Worm (Caenorhabditis elegans): ENCODE measurements around the gene F58D2.3.

Gene F58D2.3

DNA sequence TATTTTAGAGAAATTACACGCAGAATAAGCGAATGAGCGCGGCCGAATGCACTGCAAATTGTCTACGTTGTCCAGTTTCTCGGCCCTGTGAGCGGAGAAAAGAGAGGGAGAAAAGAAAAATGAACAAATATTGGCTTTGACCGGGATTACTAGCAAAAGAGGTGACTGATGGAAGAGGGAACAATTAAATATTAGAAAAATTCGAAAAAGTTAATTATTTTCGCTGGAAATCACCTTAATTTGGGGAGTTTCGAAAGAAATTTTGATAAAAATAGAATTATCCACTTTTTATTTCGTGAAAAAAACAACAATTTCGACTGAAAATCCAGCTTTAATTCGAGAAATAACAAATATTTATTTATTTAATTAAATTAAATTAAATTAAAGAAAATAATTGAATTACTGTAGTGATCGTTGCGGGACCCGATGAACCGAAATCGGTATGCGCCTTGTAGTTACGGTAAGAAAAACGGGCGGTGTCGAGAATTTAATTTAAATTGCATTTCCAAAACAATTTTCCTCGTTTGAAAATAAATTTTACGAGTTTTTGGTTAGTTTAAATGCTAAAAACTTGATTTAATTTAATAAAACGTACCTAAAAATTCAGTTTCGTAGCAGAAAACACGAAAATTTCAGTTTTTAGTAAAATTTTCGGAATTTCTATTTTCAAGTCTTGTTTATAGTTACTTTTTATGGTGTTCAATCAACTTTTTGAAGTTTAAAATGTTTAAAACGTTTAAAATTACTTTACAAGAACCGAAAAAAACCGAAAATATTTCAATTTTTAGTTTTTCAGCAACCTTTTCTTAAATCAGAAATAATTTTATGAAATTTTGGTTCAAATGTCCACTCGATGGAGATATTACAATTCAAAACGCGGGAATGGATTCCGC lies 26.0 kb downstream of the F58D2.3 start, which contains the start of the genes crld-1 and msh-5:
TSS of gene crld-1 (minus strand) at position 51 of the 893 bp plus-strand sequence.
TSS of gene msh-5 (plus strand) at position 843 of the 893 bp plus-strand sequence.
- no peak for TF ChIP-seq nhr-67 (tag; optimal IDR thresholded peaks at IDR 0.05)
- peak; percentile 25 for TF ChIP-seq hmg-11 (tag; optimal IDR thresholded peaks at IDR 0.05)
- TF ChIP-seq unc-39 (tag; optimal IDR thresholded peaks at IDR 0.05), result no peak

DNA sequence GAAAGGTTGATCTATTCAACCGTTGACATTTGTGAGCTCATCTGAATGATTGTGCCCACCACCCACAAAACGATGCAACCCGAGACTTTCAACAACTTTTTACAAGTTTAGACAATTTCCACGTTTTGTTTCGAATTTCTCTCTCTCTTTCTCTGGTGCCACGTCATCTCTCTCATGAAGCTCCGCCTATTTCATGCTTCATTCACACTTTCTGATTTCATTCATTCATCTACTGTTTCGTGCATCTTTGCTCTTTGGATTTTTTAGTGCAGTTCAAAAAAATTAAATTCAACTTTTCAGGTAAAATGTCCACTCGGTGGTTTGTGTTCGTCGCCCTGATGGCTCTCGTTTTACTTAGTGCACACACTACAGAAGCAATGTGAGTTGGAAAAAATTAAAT lies 31.3 kb downstream of the F58D2.3 start, which contains the start of gene nlp-79:
TSS of gene nlp-79 (plus strand) at position 301 of the 400 bp plus-strand sequence.
- TF ChIP-seq pha-4 (tag; optimal IDR thresholded peaks at IDR 0.05) (no peak), nhr-23 (tag; optimal IDR thresholded peaks at IDR 0.05) (no peak), nhr-43 (tag; optimal IDR thresholded peaks at IDR 0.05; ENCODE audit: poor library complexity, severe bottlenecking) (no peak), nhr-28 (tag; optimal IDR thresholded peaks at IDR 0.05) (no peak), fos-1 (tag; optimal IDR thresholded peaks at IDR 0.05) (no peak), nhr-237 (tag; optimal IDR thresholded peaks at IDR 0.05) (no peak), nhr-12 (tag; optimal IDR thresholded peaks at IDR 0.05) (no peak), nhr-77 (tag; optimal IDR thresholded peaks at IDR 0.05) (no peak), unc-39 (tag; optimal IDR thresholded peaks at IDR 0.05) (no peak), nhr-76 (tag; optimal IDR thresholded peaks at IDR 0.05) (no peak), nfya-1 (tag; optimal IDR thresholded peaks at IDR 0.05; ENCODE audit: insufficient read depth) (no peak)

DNA sequence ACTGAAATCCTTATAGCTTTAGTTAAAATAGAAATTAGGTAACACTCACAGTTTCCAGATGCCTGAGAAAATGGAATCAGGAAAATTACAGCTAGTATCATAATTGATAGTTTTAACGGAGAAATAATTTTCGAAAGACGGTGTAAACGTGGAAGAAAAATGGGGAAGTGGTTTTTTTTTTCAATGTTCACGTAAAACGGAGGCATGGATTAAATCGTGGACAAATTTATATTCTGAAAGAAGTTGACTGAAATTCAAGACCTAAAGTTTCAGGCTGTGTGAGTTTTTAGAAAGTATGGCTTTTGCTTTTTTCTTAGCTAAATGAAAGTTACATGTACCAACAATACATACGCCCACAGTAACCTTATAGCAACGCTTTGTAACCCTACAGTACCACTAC lies 38.4 kb downstream of the F58D2.3 start, which contains the start of gene spe-43:
TSS of gene spe-43 (minus strand) at position 101 of the 400 bp plus-strand sequence.
- TF ChIP-seq mml-1 (tag; optimal IDR thresholded peaks at IDR 0.05) (no peak), ceh-28 (tag; optimal IDR thresholded peaks at IDR 0.05) (no peak), zag-1 (tag; optimal IDR thresholded peaks at IDR 0.05) (no peak), ceh-82 (tag; optimal IDR thresholded peaks at IDR 0.05) (no peak), nfya-1 (tag; optimal IDR thresholded peaks at IDR 0.05; ENCODE audit: insufficient read depth) (no peak), nhr-12 (tag; optimal IDR thresholded peaks at IDR 0.05) (no peak), unc-39 (tag; optimal IDR thresholded peaks at IDR 0.05) (no peak), fkh-10 (GFP tag; optimal IDR thresholded peaks at IDR 0.05) (no peak), nhr-67 (tag; optimal IDR thresholded peaks at IDR 0.05) (no peak), tbx-2 (tag; optimal IDR thresholded peaks at IDR 0.05) (no peak), hmg-11 (tag; optimal IDR thresholded peaks at IDR 0.05) (no peak), jun-1 (tag; optimal IDR thresholded peaks at IDR 0.05) (no peak), lin-39 (tag; optimal IDR thresholded peaks at IDR 0.05) (no peak), nhr-25 (tag; optimal IDR thresholded peaks at IDR 0.05) (no peak), pqm-1 (tag; optimal IDR thresholded peaks at IDR 0.05) (no peak), lsy-12 (tag; optimal IDR thresholded peaks at IDR 0.05) (no peak), fkh-2 (tag; optimal IDR thresholded peaks at IDR 0.05) (no peak), daf-12 (tag; optimal IDR thresholded peaks at IDR 0.05) (no peak), ztf-4 (tag; optimal IDR thresholded peaks at IDR 0.05) (no peak)
